Worm (Caenorhabditis elegans) whole organism, young adult: ENCODE results near the gene B0546.3.

Source experiments
- C06A6.2 ChIP-seq: fragments of 200-800 bp; sonication (Bioruptor generic); conservative IDR thresholded peaks from 2 replicates; pipeline ENCODE4 v1.3.6; 2022; ENCODE audit warnings: missing genetic modification characterization, missing compliant biosample characterization
- D2030.7 ChIP-seq: fragments of 200-800 bp; sonication (Bioruptor generic); IDR thresholded peaks from 2 replicates; pipeline ENCODE4 v1.3.6; 2022; ENCODE audit warnings: missing genetic modification reagents, missing genetic modification characterization, missing compliant biosample characterization
- F33H1.4 ChIP-seq: fragments of 200-800 bp; sonication (Bioruptor generic); IDR thresholded peaks from 2 replicates; pipeline ENCODE4 v1.3.6; 2022; ENCODE audit warnings: missing genetic modification reagents, missing genetic modification characterization, missing compliant biosample characterization
- F37B4.10 ChIP-seq: fragments of 200-800 bp; sonication (Bioruptor generic); IDR thresholded peaks from 2 replicates; pipeline ENCODE4 v1.3.6; 2022; ENCODE audit warnings: missing genetic modification characterization, missing compliant biosample characterization
- F52B5.7 ChIP-seq: sonication (generic microtip); optimal IDR thresholded peaks from 2 replicates; lab custom pipeline; 2016; ENCODE audit warnings: mild to moderate bottlenecking, missing genetic modification characterization, missing compliant biosample characterization
- K11D2.4 ChIP-seq: fragments of 200-800 bp; sonication (Bioruptor generic); IDR thresholded peaks from 2 replicates; pipeline ENCODE4 v1.3.6; 2022; ENCODE audit warnings: missing genetic modification reagents, missing genetic modification characterization, missing compliant biosample characterization
- T07F8.4 ChIP-seq: sonication (generic microtip); optimal IDR thresholded peaks from 2 replicates; lab custom pipeline; 2016; ENCODE audit warnings: mild to moderate bottlenecking, missing genetic modification characterization, moderate library complexity, missing compliant biosample characterization
- Y53G8AR.9 ChIP-seq: fragments of 200-800 bp; sonication (Bioruptor generic); conservative IDR thresholded peaks from 2 replicates; pipeline ENCODE4 v1.3.6; 2022; ENCODE audit warnings: missing genetic modification reagents, missing genetic modification characterization, missing compliant biosample characterization
- Y67H2A.10 ChIP-seq: fragments of 200-800 bp; sonication (Bioruptor generic); conservative IDR thresholded peaks from 2 replicates; pipeline ENCODE4 v1.3.6; 2022; ENCODE audit warnings: missing genetic modification reagents, missing genetic modification characterization, missing compliant biosample characterization
- Y79H2A.3 ChIP-seq: fragments of 200-800 bp; sonication (Bioruptor generic); conservative IDR thresholded peaks from 2 replicates; pipeline ENCODE4 v1.3.6; 2022; ENCODE audit warnings: missing genetic modification reagents, missing genetic modification characterization, missing compliant biosample characterization
- Y95B8A.8 ChIP-seq: fragments of 200-800 bp; sonication (Bioruptor generic); IDR thresholded peaks from 2 replicates; pipeline ENCODE4 v1.3.6; 2022; ENCODE audit warnings: missing genetic modification reagents, missing genetic modification characterization, missing compliant biosample characterization
- akir-1 ChIP-seq: fragments of 200-800 bp; sonication (Bioruptor generic); optimal IDR thresholded peaks from 2 replicates; lab custom pipeline; 2018; ENCODE audit warnings: mild to moderate bottlenecking, missing genetic modification characterization, moderate library complexity, missing compliant biosample characterization
- aptf-2 ChIP-seq: fragments of 200-800 bp; sonication (Bioruptor generic); conservative IDR thresholded peaks from 2 replicates; pipeline ENCODE4 v1.3.6; 2022; ENCODE audit warnings: missing genetic modification reagents, missing genetic modification characterization, missing compliant biosample characterization
- atf-7 ChIP-seq: sonication (generic microtip); optimal IDR thresholded peaks from 2 replicates; lab custom pipeline; 2017; ENCODE audit warnings: mild to moderate bottlenecking, missing genetic modification characterization, missing compliant biosample characterization
- athp-1 ChIP-seq: sonication (generic microtip); optimal IDR thresholded peaks from 2 replicates; lab custom pipeline; 2017; ENCODE audit warnings: mild to moderate bottlenecking, missing genetic modification characterization, missing compliant biosample characterization
- attf-6 ChIP-seq: fragments of 200-800 bp; sonication (Bioruptor generic); IDR thresholded peaks from 2 replicates; pipeline ENCODE4 v1.3.6; 2022; ENCODE audit warnings: missing genetic modification reagents, missing genetic modification characterization, missing compliant biosample characterization
- cebp-2 ChIP-seq: fragments of 200-800 bp; sonication (Bioruptor generic); IDR thresholded peaks from 2 replicates; pipeline ENCODE4 v1.3.6; 2022; ENCODE audit warnings: missing genetic modification characterization, missing compliant biosample characterization
- ceh-100 ChIP-seq: fragments of 200-800 bp; sonication (Bioruptor generic); IDR thresholded peaks from 2 replicates; pipeline ENCODE4 v1.3.6; 2022; ENCODE audit warnings: missing genetic modification reagents, missing genetic modification characterization, missing compliant biosample characterization
- chd-7 ChIP-seq: sonication (generic microtip); optimal IDR thresholded peaks from 2 replicates; lab custom pipeline; 2016; ENCODE audit warnings: mild to moderate bottlenecking, missing genetic modification characterization, moderate library complexity, missing compliant biosample characterization
- dox-1 ChIP-seq: fragments of 200-800 bp; sonication (Bioruptor generic); IDR thresholded peaks from 2 replicates; pipeline ENCODE4 v1.3.6; 2022; ENCODE audit warnings: missing genetic modification reagents, missing genetic modification characterization, missing compliant biosample characterization
- dpl-1 ChIP-seq: fragments of 150-350 bp; optimal IDR thresholded peaks from 2 replicates; lab custom pipeline; 2014; ENCODE audit warnings: missing biosample characterization, missing genetic modification reagents, missing genetic modification characterization
- egrh-3 ChIP-seq: fragments of 200-800 bp; sonication (Bioruptor generic); IDR thresholded peaks from 2 replicates; pipeline ENCODE4 v1.3.6; 2022; ENCODE audit warnings: missing genetic modification reagents, missing genetic modification characterization, missing compliant biosample characterization
- ekl-4 ChIP-seq: fragments of 200-800 bp; sonication (Bioruptor generic); IDR thresholded peaks from 2 replicates; pipeline ENCODE4 v1.3.6; 2022; ENCODE audit warnings: missing genetic modification reagents, missing genetic modification characterization, missing compliant biosample characterization
- gei-17 ChIP-seq: fragments of 200-800 bp; sonication (Bioruptor generic); optimal IDR thresholded peaks from 2 replicates; lab custom pipeline; 2018; ENCODE audit warnings: mild to moderate bottlenecking, missing genetic modification characterization, missing compliant biosample characterization
- hlh-12 ChIP-seq: sonication (generic microtip); optimal IDR thresholded peaks from 2 replicates; lab custom pipeline; 2016; ENCODE audit warnings: missing genetic modification characterization, missing compliant biosample characterization
- hlh-26 ChIP-seq: fragments of 200-800 bp; sonication (Bioruptor generic); conservative IDR thresholded peaks from 2 replicates; pipeline ENCODE4 v1.3.6; 2022; ENCODE audit warnings: missing genetic modification reagents, missing genetic modification characterization, missing compliant biosample characterization
- hrde-1 ChIP-seq: sonication (generic microtip); optimal IDR thresholded peaks from 2 replicates; lab custom pipeline; 2016; ENCODE audit warnings: missing genetic modification characterization, mild to moderate bottlenecking, missing compliant biosample characterization, moderate library complexity, missing genotype, missing genetic modification reagents, borderline replicate concordance
- hsf-1 ChIP-seq: fragments of 200-800 bp; sonication (Bioruptor generic); IDR thresholded peaks from 2 replicates; pipeline ENCODE4 v1.3.6; 2022; ENCODE audit warnings: missing genetic modification reagents, missing genetic modification characterization, missing compliant biosample characterization
- lin-40 ChIP-seq: sonication (generic microtip); optimal IDR thresholded peaks from 2 replicates; lab custom pipeline; 2016; ENCODE audit warnings: missing genetic modification characterization, mild to moderate bottlenecking, missing compliant biosample characterization, missing genotype, missing genetic modification reagents
- madf-3 ChIP-seq: fragments of 200-800 bp; sonication (Bioruptor generic); IDR thresholded peaks from 2 replicates; pipeline ENCODE4 v1.3.6; 2022; ENCODE audit warnings: missing genetic modification reagents, missing genetic modification characterization, missing compliant biosample characterization
- madf-6 ChIP-seq: fragments of 200-800 bp; sonication (Bioruptor generic); IDR thresholded peaks from 2 replicates; pipeline ENCODE4 v1.3.6; 2022; ENCODE audit warnings: missing genetic modification reagents, missing genetic modification characterization, missing compliant biosample characterization
- mcd-1 ChIP-seq: fragments of 200-800 bp; sonication (Bioruptor generic); IDR thresholded peaks from 2 replicates; pipeline ENCODE4 v1.3.6; 2022; ENCODE audit warnings: missing genetic modification reagents, missing genetic modification characterization, missing compliant biosample characterization
- nfyb-1 ChIP-seq: fragments of 200-800 bp; sonication (Bioruptor generic); IDR thresholded peaks from 2 replicates; pipeline ENCODE4 v1.3.6; 2022; ENCODE audit warnings: missing genetic modification reagents, missing genetic modification characterization, missing compliant biosample characterization
- nhr-80 ChIP-seq: sonication (generic microtip); optimal IDR thresholded peaks from 2 replicates; lab custom pipeline; 2016; ENCODE audit warnings: missing genetic modification characterization, missing compliant biosample characterization
- pha-4 ChIP-seq: fragments of 150-350 bp; sonication (generic microtip); optimal IDR thresholded peaks from 2 replicates; lab custom pipeline; 2014; ENCODE audit warnings: missing biosample characterization, missing genetic modification reagents, missing genetic modification characterization
- repo-1 ChIP-seq: sonication (generic microtip); optimal IDR thresholded peaks from 2 replicates; lab custom pipeline; 2017; ENCODE audit warnings: mild to moderate bottlenecking, missing genetic modification characterization, missing compliant biosample characterization
- rpc-1 ChIP-seq, 2 experiments: fragments of 150-350 bp in 1 of 2; sonication (generic microtip) in 1 of 2; optimal IDR thresholded peaks; 2 replicates each; lab custom pipeline; 2014 to 2018; ENCODE audit warnings: missing biosample characterization in 1 of 2, missing genetic modification characterization in 1 of 2, missing genetic modification reagents in 1 of 2, missing genotype in 1 of 2
- sdz-38 ChIP-seq: sonication (generic microtip); optimal IDR thresholded peaks from 2 replicates; lab custom pipeline; 2016; ENCODE audit warnings: missing genotype, missing genetic modification characterization, missing compliant biosample characterization
- snpc-1.1 ChIP-seq: sonication (generic microtip); optimal IDR thresholded peaks from 2 replicates; lab custom pipeline; 2017; ENCODE audit warnings: missing genetic modification characterization, mild to moderate bottlenecking, missing compliant biosample characterization, antibody characterized with exemption, moderate library complexity, missing genotype, missing genetic modification reagents; ENCODE audit not compliant: insufficient read depth
- snpc-3.4 ChIP-seq: sonication (generic microtip); optimal IDR thresholded peaks from 2 replicates; lab custom pipeline; 2017; ENCODE audit warnings: missing genetic modification characterization, mild to moderate bottlenecking, missing compliant biosample characterization, antibody characterized with exemption, moderate library complexity, missing genotype, missing genetic modification reagents
- somi-1 ChIP-seq: fragments of 200-800 bp; sonication (Bioruptor generic); optimal IDR thresholded peaks from 2 replicates; lab custom pipeline; 2018; ENCODE audit warnings: mild to moderate bottlenecking, missing genetic modification characterization, missing compliant biosample characterization
- sptf-2 ChIP-seq: fragments of 200-800 bp; sonication (Bioruptor generic); optimal IDR thresholded peaks from 2 replicates; lab custom pipeline; 2018; ENCODE audit warnings: mild to moderate bottlenecking, missing genetic modification characterization, missing compliant biosample characterization
- zfh-2 ChIP-seq: fragments of 200-800 bp; sonication (Bioruptor generic); conservative IDR thresholded peaks from 2 replicates; pipeline ENCODE4 v1.3.6; 2022; ENCODE audit warnings: missing genetic modification reagents, missing genetic modification characterization, missing compliant biosample characterization
- ztf-25 ChIP-seq: fragments of 200-800 bp; sonication (Bioruptor generic); IDR thresholded peaks from 2 replicates; pipeline ENCODE4 v1.3.6; 2022; ENCODE audit warnings: missing genetic modification reagents, missing genetic modification characterization, missing compliant biosample characterization
- ztf-3 ChIP-seq: fragments of 200-800 bp; sonication (Bioruptor generic); optimal IDR thresholded peaks from 2 replicates; lab custom pipeline; 2018; ENCODE audit warnings: mild to moderate bottlenecking, missing genetic modification characterization, missing compliant biosample characterization

The B0546.3 gene

DNA sequence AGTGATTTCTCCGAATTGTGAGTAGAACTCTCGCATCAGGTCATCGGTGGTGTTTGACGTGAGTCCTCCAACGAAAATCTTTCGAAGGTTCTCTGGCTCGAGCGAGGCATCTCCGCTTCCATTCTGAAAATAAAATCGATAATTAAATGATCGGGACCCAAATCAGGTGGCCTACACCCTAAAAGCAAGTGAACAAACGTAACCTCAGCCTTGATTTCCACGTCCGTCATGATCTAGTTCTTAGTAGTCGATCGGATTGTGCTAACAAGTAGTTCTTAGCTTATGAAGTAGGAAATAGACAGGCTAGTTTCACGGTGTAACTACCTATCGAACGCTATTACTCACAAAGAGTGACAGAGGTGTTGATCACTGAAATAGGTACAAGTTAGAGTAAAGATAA lies 44.5 kb downstream of the B0546.3 start (continued):
- TF ChIP-seq D2030.7 (GFP tag; lab: Robert Waterston, UW) (peak; percentile 34; the same call in 1 of the 2 replicates), cebp-2 (GFP tag; lab: Robert Waterston, UW) (no peak), rpc-1 (optimal IDR thresholded peaks at IDR 0.05; lab: Kevin White, UChicago) (no peak), rpc-1 (tag; optimal IDR thresholded peaks at IDR 0.05; lab: Kevin White, UChicago) (no peak), egrh-3 (GFP tag; lab: Robert Waterston, UW) (no peak), somi-1 (no peak), ekl-4 (GFP tag; lab: Robert Waterston, UW) (peak; percentile 72), mcd-1 (GFP tag; lab: Robert Waterston, UW) (no peak; the same call in 1 of the 2 replicates), dpl-1 (GFP tag; lab: Kevin White, UChicago) (no peak), Y95B8A.8 (GFP tag; lab: Robert Waterston, UW) (0 out of 2 replicates have a peak, but pooled peaks have one; percentile 29), hsf-1 (peak; percentile 61), snpc-3.4 (no peak), dox-1 (GFP tag; lab: Robert Waterston, UW) (no peak), pha-4 (no peak), ceh-100 (GFP tag; lab: Robert Waterston, UW) (peak; percentile 15; the same call in 1 of the 2 replicates), repo-1 (tag; lab: Kevin White, UChicago) (no peak), gei-17 (GFP tag; lab: Kevin White, UChicago) (no peak), lin-40 (tag; lab: Kevin White, UChicago) (no peak), hrde-1 (tag; lab: Kevin White, UChicago) (no peak), Y67H2A.10 (GFP tag; lab: Robert Waterston, UW) (no peak), C06A6.2 (no peak), akir-1 (GFP tag; lab: Kevin White, UChicago) (no peak), ztf-3 (GFP tag; lab: Kevin White, UChicago) (no peak), F37B4.10 (GFP tag; lab: Robert Waterston, UW) (no peak), hlh-26 (GFP tag; lab: Robert Waterston, UW) (no peak), nfyb-1 (GFP tag; lab: Robert Waterston, UW) (no peak), sptf-2 (GFP tag; lab: Kevin White, UChicago) (no peak), sdz-38 (tag; lab: Kevin White, UChicago) (no peak), F52B5.7 (no peak), attf-6 (GFP tag; lab: Robert Waterston, UW) (no peak), atf-7 (tag; lab: Kevin White, UChicago) (no peak), Y79H2A.3 (GFP tag; lab: Robert Waterston, UW) (no peak), snpc-1.1 (tag; lab: Kevin White, UChicago) (no peak), hlh-12 (tag; lab: Kevin White, UChicago) (no peak), F33H1.4 (GFP tag; lab: Robert Waterston, UW) (peak; percentile 41; the same call in 1 of the 2 replicates)

ce11 chrIV:3337275-3337674 lies 45.4 kb downstream of the B0546.3 start:
- peak; percentile 8; the same call in 1 of the 2 replicates for TF ChIP-seq D2030.7 (GFP tag; lab: Robert Waterston, UW)
- peak; percentile 8; the same call in 1 of the 2 replicates for TF ChIP-seq attf-6 (GFP tag; lab: Robert Waterston, UW)
- TF ChIP-seq somi-1 = peak; percentile 42
- 0 out of 2 replicates have a peak, but pooled peaks have one; percentile 44 for TF ChIP-seq F37B4.10 (GFP tag; lab: Robert Waterston, UW)
- TF ChIP-seq mcd-1 (GFP tag; lab: Robert Waterston, UW) = peak; percentile 55; the same call in 1 of the 2 replicates
- TF ChIP-seq nhr-80 (tag; lab: Kevin White, UChicago) = no peak
- peak; percentile 59; the same call in 1 of the 2 replicates for TF ChIP-seq madf-3 (GFP tag; lab: Robert Waterston, UW)
- no peak for TF ChIP-seq aptf-2
- TF ChIP-seq T07F8.4 (tag; lab: Kevin White, UChicago) = no peak
- TF ChIP-seq chd-7 (tag; lab: Kevin White, UChicago) = no peak
- TF ChIP-seq madf-6 (GFP tag; lab: Robert Waterston, UW) = peak; percentile 35
- TF ChIP-seq zfh-2 (GFP tag; lab: Robert Waterston, UW) = peak; percentile 94
- 0 out of 2 replicates have a peak, but pooled peaks have one; percentile 4 for TF ChIP-seq ztf-25
- 0 out of 2 replicates have a peak, but pooled peaks have one; percentile 10 for TF ChIP-seq Y53G8AR.9
- no peak for TF ChIP-seq athp-1 (tag; lab: Kevin White, UChicago)
- TF ChIP-seq K11D2.4 (GFP tag; lab: Robert Waterston, UW) = peak; percentile 32; the same call in 1 of the 2 replicates
- TF ChIP-seq akir-1 (GFP tag; lab: Kevin White, UChicago) = peak; percentile 34
- TF ChIP-seq egrh-3 (GFP tag; lab: Robert Waterston, UW) = peak; percentile 98
